Fruit fly (Drosophila melanogaster) whole organism, prepupa: ENCODE measurements around the gene FBXO11.

Source experiments
- Blimp-1 ChIP-seq: fragments of 200-800 bp; sonication (Bioruptor generic); optimal IDR thresholded peaks from 3 replicates; lab custom pipeline; 2017; ENCODE audit warnings: missing biosample characterization, missing genetic modification characterization, mild to moderate bottlenecking, moderate library complexity, missing genetic modification reagents
- CG10631 ChIP-seq: fragments of 200-800 bp; sonication (Bioruptor generic); optimal IDR thresholded peaks from 2 replicates; lab custom pipeline; 2016; ENCODE audit warnings: missing biosample characterization, missing genetic modification characterization
- CG10669 ChIP-seq: fragments of 200-800 bp; sonication (Bioruptor generic); optimal IDR thresholded peaks from 3 replicates; lab custom pipeline; 2018; ENCODE audit warnings: missing biosample characterization, mild to moderate bottlenecking, missing genetic modification characterization, moderate library complexity
- CG11294 ChIP-seq: fragments of 200-800 bp; sonication (Bioruptor generic); IDR thresholded peaks from 2 replicates; pipeline ENCODE4 v1.3.6; 2022; ENCODE audit warnings: missing biosample characterization, missing genetic modification characterization
- CG11762 ChIP-seq: fragments of 200-800 bp; sonication (Bioruptor generic); optimal IDR thresholded peaks from 3 replicates; lab custom pipeline; 2016; ENCODE audit warnings: missing biosample characterization, missing genetic modification characterization; ENCODE audit not compliant: insufficient read depth
- CG11902 ChIP-seq: fragments of 200-800 bp; sonication (Bioruptor generic); optimal IDR thresholded peaks from 3 replicates; lab custom pipeline; 2016; ENCODE audit warnings: missing biosample characterization, missing genetic modification characterization
- CG15336 ChIP-seq: fragments of 200-800 bp; sonication (Bioruptor generic); IDR thresholded peaks from 2 replicates; pipeline ENCODE4 v1.3.6; 2022; ENCODE audit warnings: missing biosample characterization, missing genetic modification characterization
- CG1621 ChIP-seq: fragments of 200-800 bp; sonication (Bioruptor generic); optimal IDR thresholded peaks from 3 replicates; lab custom pipeline; 2018; ENCODE audit warnings: missing biosample characterization, mild to moderate bottlenecking, missing genetic modification characterization
- CG16779 ChIP-seq: fragments of 200-800 bp; sonication (Bioruptor generic); optimal IDR thresholded peaks from 3 replicates; lab custom pipeline; 2017; ENCODE audit warnings: missing biosample characterization, mild to moderate bottlenecking, missing genetic modification characterization
- CG34406 ChIP-seq: fragments of 200-800 bp; sonication (Bioruptor generic); optimal IDR thresholded peaks from 3 replicates; lab custom pipeline; 2016; ENCODE audit warnings: missing biosample characterization, missing genetic modification characterization
- CG4318 ChIP-seq: fragments of 200-800 bp; sonication (Bioruptor generic); optimal IDR thresholded peaks from 3 replicates; lab custom pipeline; 2017; ENCODE audit warnings: missing biosample characterization, mild to moderate bottlenecking, missing genetic modification characterization
- CG6276 ChIP-seq: fragments of 200-800 bp; sonication (Bioruptor generic); optimal IDR thresholded peaks from 2 replicates; lab custom pipeline; 2017; ENCODE audit warnings: missing biosample characterization, mild to moderate bottlenecking, missing genetic modification characterization
- CG6792 ChIP-seq: fragments of 200-800 bp; sonication (Bioruptor generic); optimal IDR thresholded peaks from 3 replicates; lab custom pipeline; 2016; ENCODE audit warnings: missing biosample characterization, missing genetic modification characterization
- CG6808 ChIP-seq: fragments of 200-800 bp; sonication (Bioruptor generic); optimal IDR thresholded peaks from 3 replicates; lab custom pipeline; 2017; ENCODE audit warnings: missing biosample characterization, missing genetic modification characterization, mild to moderate bottlenecking, moderate library complexity, missing genetic modification reagents
- CG6854 ChIP-seq: fragments of 200-800 bp; sonication (Bioruptor generic); optimal IDR thresholded peaks from 2 replicates; lab custom pipeline; 2017; ENCODE audit warnings: missing biosample characterization, mild to moderate bottlenecking, missing genetic modification characterization
- CG8119 ChIP-seq: fragments of 200-800 bp; sonication (Bioruptor generic); IDR thresholded peaks from 3 replicates; pipeline ENCODE4 v1.3.6; 2022; ENCODE audit warnings: missing biosample characterization, missing genetic modification characterization
- CG8319 ChIP-seq: fragments of 200-800 bp; sonication (Bioruptor generic); optimal IDR thresholded peaks from 3 replicates; lab custom pipeline; 2016; ENCODE audit warnings: missing biosample characterization, missing genetic modification characterization
- CG8632 ChIP-seq: fragments of 200-800 bp; sonication (Bioruptor generic); optimal IDR thresholded peaks from 3 replicates; lab custom pipeline; 2016; ENCODE audit warnings: missing biosample characterization, missing genetic modification characterization
- CG9139 ChIP-seq: fragments of 200-800 bp; sonication (Bioruptor generic); optimal IDR thresholded peaks from 3 replicates; lab custom pipeline; 2017; ENCODE audit warnings: missing biosample characterization, mild to moderate bottlenecking, missing genetic modification characterization
- Eip75B ChIP-seq: fragments of 200-800 bp; sonication (Bioruptor generic); optimal IDR thresholded peaks from 3 replicates; lab custom pipeline; 2016; ENCODE audit warnings: missing biosample characterization, missing genetic modification characterization
- Eip78C ChIP-seq: fragments of 200-800 bp; sonication (Bioruptor generic); peaks from one replicate; lab custom pipeline; 2016; ENCODE audit warnings: missing biosample characterization, missing genetic modification characterization
- Eip93F ChIP-seq: fragments of 200-800 bp; sonication (Bioruptor generic); optimal IDR thresholded peaks from 2 replicates; lab custom pipeline; 2016; ENCODE audit warnings: missing biosample characterization, mild to moderate bottlenecking, missing genetic modification characterization
- Ets96B ChIP-seq: fragments of 200-800 bp; optimal IDR thresholded peaks from 2 replicates; lab custom pipeline; 2019; ENCODE audit warnings: missing biosample characterization, mild to moderate bottlenecking, missing genetic modification characterization, moderate library complexity
- Gug ChIP-seq: fragments of 200-800 bp; sonication (Bioruptor generic); IDR thresholded peaks from 2 replicates; pipeline ENCODE4 v1.3.6; 2022; ENCODE audit warnings: missing biosample characterization, missing genetic modification characterization
- Hr38 ChIP-seq: sonication (Bioruptor generic); optimal IDR thresholded peaks from 2 replicates; lab custom pipeline; 2016; ENCODE audit warnings: missing biosample characterization, missing genetic modification characterization
- Hr39 ChIP-seq: fragments of 200-800 bp; sonication (Bioruptor generic); optimal IDR thresholded peaks from 2 replicates; lab custom pipeline; 2016; ENCODE audit warnings: missing biosample characterization, missing genetic modification characterization
- Lpt ChIP-seq: fragments of 200-800 bp; sonication (Bioruptor generic); optimal IDR thresholded peaks from 3 replicates; lab custom pipeline; 2016; ENCODE audit warnings: missing biosample characterization, missing genetic modification characterization
- Met ChIP-seq: fragments of 200-800 bp; sonication (Bioruptor generic); optimal IDR thresholded peaks from 3 replicates; lab custom pipeline; 2016; ENCODE audit warnings: missing biosample characterization, missing genetic modification characterization
- Smox ChIP-seq: fragments of 200-800 bp; sonication (Bioruptor generic); optimal IDR thresholded peaks from 3 replicates; lab custom pipeline; 2016; ENCODE audit warnings: missing biosample characterization, missing genetic modification characterization
- Sox102F ChIP-seq: fragments of 200-800 bp; sonication (Bioruptor generic); optimal IDR thresholded peaks from 2 replicates; lab custom pipeline; 2016; ENCODE audit warnings: missing biosample characterization, mild to moderate bottlenecking, missing genetic modification characterization
- Sox14 ChIP-seq: fragments of 200-800 bp; sonication (Bioruptor generic); optimal IDR thresholded peaks from 3 replicates; lab custom pipeline; 2016; ENCODE audit warnings: missing biosample characterization, missing genetic modification characterization
- Sox15 ChIP-seq: fragments of 200-800 bp; sonication (Bioruptor generic); optimal IDR thresholded peaks from 3 replicates; lab custom pipeline; 2016; ENCODE audit warnings: missing biosample characterization, missing genetic modification characterization
- achi ChIP-seq: fragments of 200-800 bp; sonication (Bioruptor generic); optimal IDR thresholded peaks from 3 replicates; lab custom pipeline; 2016; ENCODE audit warnings: missing biosample characterization, missing genetic modification characterization
- acj6 ChIP-seq: fragments of 200-800 bp; sonication (Bioruptor generic); optimal IDR thresholded peaks from 3 replicates; lab custom pipeline; 2016; ENCODE audit warnings: missing biosample characterization, missing genetic modification characterization
- cyc ChIP-seq: fragments of 200-800 bp; sonication (Bioruptor generic); optimal IDR thresholded peaks from 3 replicates; lab custom pipeline; 2016; ENCODE audit warnings: missing biosample characterization, missing genetic modification characterization
- dac ChIP-seq: fragments of 200-800 bp; sonication (Bioruptor generic); optimal IDR thresholded peaks from 2 replicates; lab custom pipeline; 2017; ENCODE audit warnings: missing biosample characterization, mild to moderate bottlenecking, missing genetic modification characterization
- dsx ChIP-seq: fragments of 200-800 bp; optimal IDR thresholded peaks from 3 replicates; lab custom pipeline; 2019; ENCODE audit warnings: missing biosample characterization, mild to moderate bottlenecking, missing genetic modification characterization, moderate library complexity; ENCODE audit not compliant: poor library complexity, severe bottlenecking
- eg ChIP-seq: fragments of 200-800 bp; sonication (Bioruptor generic); IDR thresholded peaks from 3 replicates; pipeline ENCODE4 v1.3.6; 2022; ENCODE audit warnings: missing biosample characterization, missing genetic modification characterization
- fd59A ChIP-seq: fragments of 200-800 bp; sonication (Bioruptor generic); optimal IDR thresholded peaks from 2 replicates; lab custom pipeline; 2017; ENCODE audit warnings: missing biosample characterization, mild to moderate bottlenecking, missing genetic modification characterization, missing genetic modification reagents
- fd85E ChIP-seq: fragments of 200-800 bp; sonication (Bioruptor generic); optimal IDR thresholded peaks from 3 replicates; lab custom pipeline; 2016; ENCODE audit warnings: missing biosample characterization, missing genetic modification characterization
- fkh ChIP-seq: fragments of 200-800 bp; sonication (Bioruptor generic); optimal IDR thresholded peaks from 3 replicates; lab custom pipeline; 2017; ENCODE audit warnings: missing biosample characterization, mild to moderate bottlenecking, missing genetic modification characterization, moderate library complexity
- net ChIP-seq: fragments of 200-800 bp; sonication (Bioruptor generic); optimal IDR thresholded peaks from 3 replicates; lab custom pipeline; 2016; ENCODE audit warnings: missing biosample characterization, missing genetic modification characterization
- salr ChIP-seq, 2 experiments: fragments of 200-800 bp; sonication (Bioruptor generic); optimal IDR thresholded peaks; 3 replicates each; lab custom pipeline; 2016 to 2018; ENCODE audit warnings: missing biosample characterization in 2 of 2, missing genetic modification characterization in 2 of 2, mild to moderate bottlenecking in 1 of 2
- spab ChIP-seq: fragments of 200-800 bp; sonication (Bioruptor generic); optimal IDR thresholded peaks from 2 replicates; lab custom pipeline; 2017; ENCODE audit warnings: missing biosample characterization, mild to moderate bottlenecking, missing genetic modification characterization, missing genetic modification reagents
- svp ChIP-seq: fragments of 200-800 bp; sonication (Bioruptor generic); peaks from one replicate; lab custom pipeline; 2016; ENCODE audit warnings: missing biosample characterization, missing genetic modification characterization
- topi ChIP-seq: fragments of 200-800 bp; sonication (Bioruptor generic); optimal IDR thresholded peaks from 3 replicates; lab custom pipeline; 2016; ENCODE audit warnings: missing biosample characterization, missing genetic modification characterization
- vri ChIP-seq: fragments of 200-800 bp; sonication (Bioruptor generic); optimal IDR thresholded peaks from 3 replicates; lab custom pipeline; 2016; ENCODE audit warnings: missing biosample characterization, mild to moderate bottlenecking, missing genetic modification characterization

Gene FBXO11

dm6 chr3R:9800644-9801330 is 8.4 kb downstream of the FBXO11 start, which contains the start of the genes CG9467 and CG8526 (continued):
- TF ChIP-seq CG10631 = no peak
- peak; percentile 47; the same call in 1 of the 3 replicates for TF ChIP-seq eg (GFP tag; lab: Robert Waterston, UW)
- no peak for TF ChIP-seq achi (GFP tag; lab: Kevin White, UChicago)
- TF ChIP-seq fd85E (GFP tag; lab: Kevin White, UChicago) = no peak
- 0 out of 2 replicates have a peak, but pooled peaks have one; percentile 23 for TF ChIP-seq CG15336 (GFP tag; lab: Robert Waterston, UW)
- TF ChIP-seq vri = no peak
- TF ChIP-seq Hr39 = peak; percentile 52
- no peak for TF ChIP-seq Lpt (GFP tag; lab: Kevin White, UChicago)
- peak; percentile 26 for TF ChIP-seq dac (GFP tag; lab: Kevin White, UChicago)
- TF ChIP-seq dsx = peak; percentile 65
- no peak for TF ChIP-seq CG10669
- no peak for TF ChIP-seq spab (GFP tag; lab: Kevin White, UChicago)
- TF ChIP-seq CG16779 = no peak
- TF ChIP-seq fkh (GFP tag; lab: Kevin White, UChicago) = peak; percentile 85
- no peak for TF ChIP-seq topi (GFP tag; lab: Kevin White, UChicago)
- no peak for TF ChIP-seq Smox
- no peak for TF ChIP-seq CG6808
- no peak for TF ChIP-seq fd59A (GFP tag; lab: Kevin White, UChicago)
- peak; percentile 48 for TF ChIP-seq Eip93F (GFP tag; lab: Kevin White, UChicago)
- no peak for TF ChIP-seq salr (GFP tag; optimal IDR thresholded peaks at IDR 0.05; lab: Kevin White, UChicago)
- peak; percentile 83 for TF ChIP-seq Eip78C (GFP tag; lab: Kevin White, UChicago)
- TF ChIP-seq acj6 (GFP tag; lab: Kevin White, UChicago) = peak; percentile 59
- no peak for TF ChIP-seq CG6276 (GFP tag; lab: Kevin White, UChicago)
- TF ChIP-seq CG4318 = no peak
- no peak for TF ChIP-seq net (GFP tag; lab: Kevin White, UChicago)
- peak; percentile 61 for TF ChIP-seq cyc (GFP tag; lab: Kevin White, UChicago)
- TF ChIP-seq CG6792 (GFP tag; lab: Kevin White, UChicago) = peak; percentile 42
- no peak for TF ChIP-seq Met (GFP tag; lab: Kevin White, UChicago)
- TF ChIP-seq CG34406 (GFP tag; lab: Kevin White, UChicago) = peak; percentile 60

DNA sequence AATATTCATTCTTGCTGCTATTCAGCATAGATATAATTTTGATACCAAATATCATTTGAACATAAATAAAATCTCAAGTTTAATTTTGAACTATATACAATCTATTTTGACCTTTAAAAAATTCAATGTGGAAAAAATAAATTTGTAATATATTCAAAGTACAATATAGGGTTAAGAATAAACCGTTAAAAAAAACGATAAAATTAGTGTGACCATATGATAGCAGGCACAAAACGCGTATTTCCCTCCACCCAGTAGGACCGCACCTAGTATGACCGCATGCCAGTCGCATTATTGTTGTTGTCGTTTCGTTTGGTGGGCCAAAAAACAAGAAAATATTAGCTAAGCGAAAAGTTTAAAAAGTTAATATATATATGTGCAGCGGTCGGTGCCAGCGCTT is 16.1 kb downstream of the FBXO11 start, which contains the start of gene CG8516:
TSS of gene CG8516 (plus strand) at position 278 of the 400 bp plus-strand sequence.
- peak; percentile 79 for TF ChIP-seq Eip78C (GFP tag; lab: Kevin White, UChicago)
- no peak for TF ChIP-seq fd85E (GFP tag; lab: Kevin White, UChicago)
- TF ChIP-seq Smox = no peak
- no peak for TF ChIP-seq CG6792 (GFP tag; lab: Kevin White, UChicago)
- TF ChIP-seq dac (GFP tag; lab: Kevin White, UChicago) = no peak
- no peak for TF ChIP-seq CG9139 (GFP tag; lab: Kevin White, UChicago)
- no peak for TF ChIP-seq CG11902
- TF ChIP-seq Sox102F (GFP tag; lab: Kevin White, UChicago) = no peak
- no peak for TF ChIP-seq CG6854 (GFP tag; lab: Kevin White, UChicago)
- TF ChIP-seq Blimp-1 (GFP tag; lab: Kevin White, UChicago) = no peak
- no peak for TF ChIP-seq svp (GFP tag; lab: Kevin White, UChicago)
- TF ChIP-seq Sox15 (GFP tag; lab: Kevin White, UChicago) = no peak
- TF ChIP-seq CG15336 (GFP tag; lab: Robert Waterston, UW) = peak; percentile 70
- TF ChIP-seq CG34406 (GFP tag; lab: Kevin White, UChicago) = no peak
- TF ChIP-seq CG10631 = no peak
- TF ChIP-seq salr (GFP tag; optimal IDR thresholded peaks at IDR 0.05; lab: Kevin White, UChicago) = no peak
- no peak for TF ChIP-seq CG11294 (GFP tag; lab: Robert Waterston, UW)
- no peak for TF ChIP-seq CG11762 (GFP tag; lab: Kevin White, UChicago)
- TF ChIP-seq cyc (GFP tag; lab: Kevin White, UChicago) = no peak
- no peak for TF ChIP-seq Eip75B (GFP tag; lab: Kevin White, UChicago)
- TF ChIP-seq fd59A (GFP tag; lab: Kevin White, UChicago) = no peak
- no peak for TF ChIP-seq CG6276 (GFP tag; lab: Kevin White, UChicago)
- TF ChIP-seq acj6 (GFP tag; lab: Kevin White, UChicago) = peak; percentile 11
- no peak for TF ChIP-seq Hr38 (GFP tag; lab: Kevin White, UChicago)
- peak; percentile 25; the same call in 1 of the 3 replicates for TF ChIP-seq eg (GFP tag; lab: Robert Waterston, UW)
- peak; percentile 61; the same call in 2 of the 3 replicates for TF ChIP-seq CG8119 (GFP tag; lab: Robert Waterston, UW)
- TF ChIP-seq CG8632 = no peak
- no peak for TF ChIP-seq Gug (GFP tag; lab: Robert Waterston, UW)
- no peak for TF ChIP-seq dsx
- TF ChIP-seq Ets96B (tag; lab: Kevin White, UChicago) = no peak
- TF ChIP-seq vri = no peak
- TF ChIP-seq topi (GFP tag; lab: Kevin White, UChicago) = no peak
- TF ChIP-seq CG8319 (GFP tag; lab: Kevin White, UChicago) = no peak
- no peak for TF ChIP-seq CG16779
- no peak for TF ChIP-seq achi (GFP tag; lab: Kevin White, UChicago)
- no peak for TF ChIP-seq Sox14 (GFP tag; lab: Kevin White, UChicago)
- TF ChIP-seq CG1621 (tag; lab: Kevin White, UChicago) = no peak
